Worm (Caenorhabditis elegans) whole organism, late embryonic: ENCODE data around the gene tasp-1.
A peak's percentile ranks its signal among the peaks of the same experiment; 100 is the strongest.

Source experiments
- C38D4.7 ChIP-seq: fragments of 200-800 bp; sonication (Bioruptor generic); optimal IDR thresholded peaks from 2 replicates; lab custom pipeline; 2018; ENCODE audit warnings: mild to moderate bottlenecking, missing genetic modification characterization, moderate library complexity, missing compliant biosample characterization
- ama-1 ChIP-seq: fragments of 150-350 bp; optimal IDR thresholded peaks from 2 replicates; lab custom pipeline; 2014
- ceh-2 ChIP-seq: sonication (generic microtip); optimal IDR thresholded peaks from 2 replicates; lab custom pipeline; 2016; ENCODE audit warnings: missing genotype, missing genetic modification characterization, missing compliant biosample characterization
- dve-1 ChIP-seq: sonication (generic microtip); optimal IDR thresholded peaks from 2 replicates; lab custom pipeline; 2017; ENCODE audit warnings: antibody characterized with exemption, mild to moderate bottlenecking, missing genetic modification characterization, missing compliant biosample characterization
- ets-4 ChIP-seq: sonication (generic microtip); optimal IDR thresholded peaks from 2 replicates; lab custom pipeline; 2016; ENCODE audit warnings: missing genetic modification characterization, missing compliant biosample characterization
- nhr-11 ChIP-seq: fragments of 150-350 bp; optimal IDR thresholded peaks from 2 replicates; lab custom pipeline; 2014; ENCODE audit warnings: missing biosample characterization, missing genetic modification characterization
- pat-9 ChIP-seq: fragments of 200-800 bp; sonication (Bioruptor generic); optimal IDR thresholded peaks from 2 replicates; lab custom pipeline; 2018; ENCODE audit warnings: mild to moderate bottlenecking, missing genetic modification characterization, moderate library complexity, missing compliant biosample characterization
- pros-1 ChIP-seq: fragments of 150-350 bp; optimal IDR thresholded peaks from 2 replicates; lab custom pipeline; 2014; ENCODE audit warnings: missing biosample characterization, missing genetic modification reagents, missing genetic modification characterization
- sox-4 ChIP-seq: sonication (generic microtip); optimal IDR thresholded peaks from 2 replicates; lab custom pipeline; 2017; ENCODE audit warnings: mild to moderate bottlenecking, missing genetic modification characterization, inconsistent platforms, missing compliant biosample characterization
- tbx-2 ChIP-seq: sonication (generic microtip); optimal IDR thresholded peaks from 2 replicates; lab custom pipeline; 2016; ENCODE audit warnings: missing genetic modification characterization, missing compliant biosample characterization
- ttx-3 ChIP-seq: sonication (generic microtip); optimal IDR thresholded peaks from 2 replicates; lab custom pipeline; 2016; ENCODE audit warnings: missing genetic modification reagents, missing genetic modification characterization, missing compliant biosample characterization

ce11 chrIII:10739902-10740301 lies 19.2 kb upstream of the tasp-1 start:
- TF ChIP-seq dve-1 (no peak), C38D4.7 (GFP tag; lab: Kevin White, UChicago) (no peak), ttx-3 (tag; lab: Kevin White, UChicago) (no peak), ets-4 (tag; lab: Kevin White, UChicago) (no peak), pat-9 (tag; lab: Kevin White, UChicago) (no peak), nhr-11 (no peak), tbx-2 (tag; lab: Kevin White, UChicago) (peak; percentile 34), ama-1 (peak; percentile 50), sox-4 (no peak), ceh-2 (tag; lab: Kevin White, UChicago) (no peak), pros-1 (tag; lab: Kevin White, UChicago) (no peak)
